Worm (Caenorhabditis elegans) whole organism, L4 larva: ENCODE measurements around the gene Y54G11A.1.

Source experiments
- F26F4.8 ChIP-seq: fragments of 200-800 bp; sonication (Bioruptor generic); conservative IDR thresholded peaks from 2 replicates; pipeline ENCODE4 v1.3.6; 2022; ENCODE audit warnings: missing genetic modification characterization, missing compliant biosample characterization
- F37D6.2 ChIP-seq: sonication (generic microtip); optimal IDR thresholded peaks from 2 replicates; lab custom pipeline; 2016; ENCODE audit warnings: mild to moderate bottlenecking, missing genetic modification characterization, missing compliant biosample characterization
- F49E8.2 ChIP-seq: sonication (generic microtip); optimal IDR thresholded peaks from 2 replicates; lab custom pipeline; 2016; ENCODE audit warnings: missing compliant biosample characterization, mild to moderate bottlenecking, missing genetic modification characterization, borderline replicate concordance
- R02D3.7 ChIP-seq: fragments of 150-350 bp; sonication (generic microtip); optimal IDR thresholded peaks from 3 replicates; lab custom pipeline; 2014; ENCODE audit warnings: missing biosample characterization, missing genetic modification characterization
- Y5F2A.4 ChIP-seq: fragments of 200-800 bp; sonication (Bioruptor generic); optimal IDR thresholded peaks from 2 replicates; lab custom pipeline; 2018; ENCODE audit warnings: mild to moderate bottlenecking, missing genetic modification characterization, missing compliant biosample characterization
- aly-2 ChIP-seq: sonication (generic microtip); optimal IDR thresholded peaks from 2 replicates; lab custom pipeline; 2018; ENCODE audit warnings: missing biosample characterization, missing genetic modification characterization
- ama-1 ChIP-seq: fragments of 150-350 bp; optimal IDR thresholded peaks from 2 replicates; lab custom pipeline; 2014; ENCODE audit warnings: inconsistent platforms, mixed read lengths
- arid-1 ChIP-seq: fragments of 200-800 bp; sonication (Bioruptor generic); conservative IDR thresholded peaks from 2 replicates; pipeline ENCODE4 v1.3.6; 2022; ENCODE audit warnings: missing genetic modification reagents, missing genetic modification characterization, missing compliant biosample characterization
- ceh-20 ChIP-seq: fragments of 200-800 bp; sonication (Bioruptor generic); IDR thresholded peaks from 2 replicates; pipeline ENCODE4 v1.3.6; 2022; ENCODE audit warnings: missing genetic modification reagents, missing genetic modification characterization, missing compliant biosample characterization
- ceh-28 ChIP-seq: fragments of 150-350 bp; optimal IDR thresholded peaks from 2 replicates; lab custom pipeline; 2014; ENCODE audit warnings: missing biosample characterization, missing genetic modification reagents, missing genetic modification characterization
- cey-2 ChIP-seq: sonication (generic microtip); optimal IDR thresholded peaks from 3 replicates; lab custom pipeline; 2017; ENCODE audit warnings: missing genetic modification characterization, mild to moderate bottlenecking, missing compliant biosample characterization, antibody characterized with exemption, borderline replicate concordance; ENCODE audit not compliant: insufficient read depth
- daf-12 ChIP-seq: fragments of 150-350 bp; optimal IDR thresholded peaks from 2 replicates; lab custom pipeline; 2014; ENCODE audit warnings: missing biosample characterization, missing genetic modification reagents, missing genetic modification characterization
- daf-16 ChIP-seq, 3 experiments: sonication (generic microtip); optimal IDR thresholded peaks; 2 replicates each; lab custom pipeline; 2016 to 2017; ENCODE audit warnings: missing genetic modification characterization in 3 of 3, missing genetic modification reagents in 3 of 3, mild to moderate bottlenecking in 2 of 3, missing compliant biosample characterization in 2 of 3, missing biosample characterization in 1 of 3, moderate library complexity in 1 of 3
- daf-19 ChIP-seq: fragments of 200-800 bp; sonication (Bioruptor generic); conservative IDR thresholded peaks from 2 replicates; pipeline ENCODE4 v1.3.6; 2022; ENCODE audit warnings: missing genetic modification characterization, missing compliant biosample characterization
- daf-8 ChIP-seq: fragments of 200-800 bp; sonication (Bioruptor generic); IDR thresholded peaks from 2 replicates; pipeline ENCODE4 v1.3.6; 2022; ENCODE audit warnings: missing genetic modification characterization, missing compliant biosample characterization
- dmd-6 ChIP-seq: fragments of 200-800 bp; sonication (Bioruptor generic); IDR thresholded peaks from 2 replicates; pipeline ENCODE4 v1.3.6; 2022; ENCODE audit warnings: missing genetic modification reagents, missing genetic modification characterization, missing compliant biosample characterization
- duxl-1 ChIP-seq: sonication (generic microtip); optimal IDR thresholded peaks from 2 replicates; lab custom pipeline; 2016; ENCODE audit warnings: mild to moderate bottlenecking, missing genetic modification characterization, moderate library complexity, missing compliant biosample characterization; ENCODE audit not compliant: poor library complexity
- egl-43 ChIP-seq: fragments of 200-800 bp; sonication (Bioruptor generic); IDR thresholded peaks from 2 replicates; pipeline ENCODE4 v1.3.6; 2022; ENCODE audit warnings: missing genetic modification reagents, missing genetic modification characterization, missing compliant biosample characterization
- gei-8 ChIP-seq: fragments of 200-800 bp; sonication (Bioruptor generic); optimal IDR thresholded peaks from 2 replicates; lab custom pipeline; 2018; ENCODE audit warnings: mild to moderate bottlenecking, missing genetic modification characterization, missing compliant biosample characterization
- lim-7 ChIP-seq: fragments of 200-800 bp; sonication (Bioruptor generic); IDR thresholded peaks from 2 replicates; pipeline ENCODE4 v1.3.6; 2022; ENCODE audit warnings: missing genetic modification characterization, missing compliant biosample characterization
- lin-29 ChIP-seq: fragments of 200-800 bp; sonication (Bioruptor generic); IDR thresholded peaks from 2 replicates; pipeline ENCODE4 v1.3.6; 2022; ENCODE audit warnings: missing genetic modification reagents, missing genetic modification characterization, missing compliant biosample characterization
- lin-38 ChIP-seq: fragments of 200-800 bp; sonication (Bioruptor generic); IDR thresholded peaks from 2 replicates; pipeline ENCODE4 v1.3.6; 2022; ENCODE audit warnings: missing genetic modification reagents, missing genetic modification characterization, missing compliant biosample characterization
- lin-39 ChIP-seq: fragments of 150-350 bp; optimal IDR thresholded peaks from 2 replicates; lab custom pipeline; 2014; ENCODE audit warnings: missing biosample characterization, missing genetic modification reagents, missing genetic modification characterization
- lir-3 ChIP-seq: sonication (generic microtip); optimal IDR thresholded peaks from 2 replicates; lab custom pipeline; 2016; ENCODE audit warnings: mild to moderate bottlenecking, missing genetic modification characterization, missing compliant biosample characterization
- lsy-2 ChIP-seq, 2 experiments: fragments of 150-350 bp in 1 of 2; sonication (generic microtip) in 1 of 2; optimal IDR thresholded peaks; 2 replicates each; lab custom pipeline; 2014 to 2017; ENCODE audit warnings: missing biosample characterization in 2 of 2, missing genetic modification characterization in 2 of 2
- madf-5 ChIP-seq, 2 experiments: fragments of 200-800 bp; sonication (Bioruptor generic); IDR thresholded peaks; 2 replicates each; pipeline ENCODE4 v1.3.6; 2022; ENCODE audit warnings: missing compliant biosample characterization in 2 of 2, missing genetic modification characterization in 2 of 2
- mep-1 ChIP-seq: fragments of 150-350 bp; sonication (generic microtip); optimal IDR thresholded peaks from 3 replicates; lab custom pipeline; 2014; ENCODE audit warnings: missing biosample characterization, missing genetic modification characterization
- nhr-10 ChIP-seq: fragments of 150-350 bp; optimal IDR thresholded peaks from 2 replicates; lab custom pipeline; 2014; ENCODE audit warnings: missing biosample characterization, missing genetic modification characterization
- nhr-102 ChIP-seq: sonication (generic microtip); optimal IDR thresholded peaks from 2 replicates; lab custom pipeline; 2016; ENCODE audit warnings: mild to moderate bottlenecking, missing genetic modification characterization, moderate library complexity, missing compliant biosample characterization
- nhr-237 ChIP-seq: sonication (generic microtip); optimal IDR thresholded peaks from 2 replicates; lab custom pipeline; 2017; ENCODE audit warnings: missing biosample characterization, missing genetic modification characterization
- nhr-28 ChIP-seq: fragments of 150-350 bp; optimal IDR thresholded peaks from 2 replicates; lab custom pipeline; 2014; ENCODE audit warnings: missing biosample characterization, missing genetic modification characterization
- nhr-48 ChIP-seq: sonication (generic microtip); optimal IDR thresholded peaks from 2 replicates; lab custom pipeline; 2016; ENCODE audit warnings: mild to moderate bottlenecking, missing genetic modification characterization, missing compliant biosample characterization
- nhr-6 ChIP-seq: fragments of 150-350 bp; optimal IDR thresholded peaks from 2 replicates; lab custom pipeline; 2014; ENCODE audit warnings: missing biosample characterization, missing genetic modification characterization
- nhr-76 ChIP-seq: fragments of 150-350 bp; optimal IDR thresholded peaks from 2 replicates; lab custom pipeline; 2014; ENCODE audit warnings: missing biosample characterization, missing genetic modification characterization
- rbr-2 ChIP-seq: sonication (generic microtip); optimal IDR thresholded peaks from 2 replicates; lab custom pipeline; 2016; ENCODE audit warnings: missing genotype, missing genetic modification characterization, missing compliant biosample characterization
- saeg-2 ChIP-seq: fragments of 200-800 bp; sonication (Bioruptor generic); IDR thresholded peaks from 2 replicates; pipeline ENCODE4 v1.3.6; 2022; ENCODE audit warnings: missing genetic modification reagents, missing genetic modification characterization, missing compliant biosample characterization
- sdz-12 ChIP-seq: fragments of 200-800 bp; sonication (Bioruptor generic); optimal IDR thresholded peaks from 2 replicates; lab custom pipeline; 2018; ENCODE audit warnings: mild to moderate bottlenecking, missing genetic modification characterization, missing compliant biosample characterization
- skn-1 ChIP-seq: fragments of 150-350 bp; optimal IDR thresholded peaks from 2 replicates; lab custom pipeline; 2014; ENCODE audit warnings: missing biosample characterization, missing genetic modification characterization
- snpc-1.2 ChIP-seq: fragments of 200-800 bp; sonication (Bioruptor generic); IDR thresholded peaks from 2 replicates; pipeline ENCODE4 v1.3.6; 2022; ENCODE audit warnings: missing genetic modification reagents, missing genetic modification characterization, missing compliant biosample characterization
- spr-1 ChIP-seq: sonication (generic microtip); optimal IDR thresholded peaks from 2 replicates; lab custom pipeline; 2016; ENCODE audit warnings: mild to moderate bottlenecking, missing genetic modification characterization, missing compliant biosample characterization
- spr-3 ChIP-seq: fragments of 200-800 bp; sonication (Bioruptor generic); optimal IDR thresholded peaks from 2 replicates; lab custom pipeline; 2018; ENCODE audit warnings: mild to moderate bottlenecking, missing genetic modification characterization, missing compliant biosample characterization
- tag-97 ChIP-seq: fragments of 200-800 bp; sonication (Bioruptor generic); IDR thresholded peaks from 2 replicates; pipeline ENCODE4 v1.3.6; 2022; ENCODE audit warnings: missing genetic modification characterization, missing compliant biosample characterization
- tra-1 ChIP-seq: fragments of 200-800 bp; sonication (Bioruptor generic); IDR thresholded peaks from 2 replicates; pipeline ENCODE4 v1.3.6; 2022; ENCODE audit warnings: missing genetic modification reagents, missing genetic modification characterization, missing compliant biosample characterization
- vab-7 ChIP-seq: fragments of 200-800 bp; sonication (Bioruptor generic); IDR thresholded peaks from 2 replicates; pipeline ENCODE4 v1.3.6; 2022; ENCODE audit warnings: missing genetic modification reagents, missing genetic modification characterization, missing compliant biosample characterization
- zag-1 ChIP-seq: fragments of 150-350 bp; optimal IDR thresholded peaks from 2 replicates; lab custom pipeline; 2014; ENCODE audit warnings: missing biosample characterization, missing genetic modification characterization
- zfp-3 ChIP-seq: fragments of 200-800 bp; sonication (Bioruptor generic); conservative IDR thresholded peaks from 2 replicates; pipeline ENCODE4 v1.3.6; 2022; ENCODE audit warnings: missing genetic modification reagents, missing genetic modification characterization, missing compliant biosample characterization
- zip-2 ChIP-seq: fragments of 150-350 bp; optimal IDR thresholded peaks from 2 replicates; lab custom pipeline; 2014; ENCODE audit warnings: missing biosample characterization, missing genetic modification characterization
- ztf-7 ChIP-seq: fragments of 150-350 bp; optimal IDR thresholded peaks from 2 replicates; lab custom pipeline; 2014; ENCODE audit warnings: missing biosample characterization, missing genetic modification characterization

Gene Y54G11A.1

ce11 chrII:14250147-14250965 lies 18.6 kb downstream of the Y54G11A.1 start, which contains the start of gene hmg-1.1 (continued):
- TF ChIP-seq daf-16 (GFP tag; optimal IDR thresholded peaks at IDR 0.05; lab: Kevin White, UChicago) (peak; percentile 9 to 34), daf-16 (tag; optimal IDR thresholded peaks at IDR 0.05; lab: Kevin White, UChicago) (peak; percentile 80), lsy-2 (tag; optimal IDR thresholded peaks at IDR 0.05; lab: Kevin White, UChicago) (peak; percentile 62 to 80), arid-1 (peak; percentile 35; the same call in 1 of the 2 replicates), Y5F2A.4 (no peak), aly-2 (no peak), ceh-28 (tag; lab: Kevin White, UChicago) (no peak), sdz-12 (no peak), lir-3 (no peak), snpc-1.2 (GFP tag; lab: Robert Waterston, UW) (no peak), spr-1 (peak; percentile 43), nhr-237 (tag; lab: Kevin White, UChicago) (no peak), duxl-1 (tag; lab: Kevin White, UChicago) (peak; percentile 42), cey-2 (tag; lab: Kevin White, UChicago) (no peak)

- TF ChIP-seq F37D6.2 = no peak
- TF ChIP-seq Y5F2A.4 = no peak
- TF ChIP-seq F49E8.2 (tag; lab: Kevin White, UChicago) = no peak
- TF ChIP-seq nhr-6 (tag; lab: Kevin White, UChicago) = peak; percentile 42
- peak; percentile 50 for TF ChIP-seq ceh-28 (tag; lab: Kevin White, UChicago)
- no peak for TF ChIP-seq zip-2 (tag; lab: Kevin White, UChicago)
- TF ChIP-seq nhr-102 (tag; lab: Kevin White, UChicago) = no peak
- no peak for TF ChIP-seq saeg-2 (GFP tag; lab: Robert Waterston, UW)
- no peak for TF ChIP-seq gei-8 (GFP tag; lab: Kevin White, UChicago)
- TF ChIP-seq rbr-2 = peak; percentile 64
- no peak for TF ChIP-seq skn-1 (tag; lab: Kevin White, UChicago)
- no peak for TF ChIP-seq daf-12 (tag; lab: Kevin White, UChicago)
- TF ChIP-seq zfp-3 = no peak
- TF ChIP-seq ceh-20 = no peak
- TF ChIP-seq lin-29 (GFP tag; lab: Robert Waterston, UW) = no peak
- no peak for TF ChIP-seq F26F4.8 (GFP tag; lab: Robert Waterston, UW)
- TF ChIP-seq nhr-76 (tag; lab: Kevin White, UChicago) = no peak
- no peak for TF ChIP-seq ztf-7 (tag; lab: Kevin White, UChicago)
- peak; percentile 4 to 54 for TF ChIP-seq lsy-2 (tag; optimal IDR thresholded peaks at IDR 0.05; lab: Kevin White, UChicago)
- no peak for TF ChIP-seq nhr-48
- no peak for TF ChIP-seq egl-43 (GFP tag; lab: Robert Waterston, UW)
- TF ChIP-seq lin-39 (tag; lab: Kevin White, UChicago) = no peak
- no peak for TF ChIP-seq nhr-10 (tag; lab: Kevin White, UChicago)
- TF ChIP-seq lin-38 = no peak
- no peak for TF ChIP-seq vab-7 (GFP tag; lab: Robert Waterston, UW)
- peak; percentile 54 for TF ChIP-seq nhr-28 (tag; lab: Kevin White, UChicago)
- peak; percentile 44 for TF ChIP-seq dmd-6
- TF ChIP-seq nhr-237 (tag; lab: Kevin White, UChicago) = no peak
- TF ChIP-seq lim-7 = no peak
- TF ChIP-seq daf-8 (GFP tag; lab: Robert Waterston, UW) = no peak
- TF ChIP-seq ama-1 = no peak
- peak; percentile 74 for TF ChIP-seq mep-1 (tag; lab: Kevin White, UChicago)
- no peak for TF ChIP-seq duxl-1 (tag; lab: Kevin White, UChicago)
- TF ChIP-seq zag-1 (tag; lab: Kevin White, UChicago) = no peak
- no peak for TF ChIP-seq R02D3.7 (tag; lab: Kevin White, UChicago)
- TF ChIP-seq tra-1 (GFP tag; lab: Robert Waterston, UW) = no peak
- TF ChIP-seq daf-19 (GFP tag; lab: Robert Waterston, UW) = no peak
- TF ChIP-seq spr-3 (GFP tag; lab: Kevin White, UChicago) = no peak
- TF ChIP-seq tag-97 (GFP tag; lab: Robert Waterston, UW) = no peak
- no peak for TF ChIP-seq spr-1
- no peak for TF ChIP-seq madf-5 (GFP tag; IDR thresholded peaks at IDR 0.05; lab: Robert Waterston, UW)
These were observed 19.5 kb downstream of the Y54G11A.1 start for ce11 chrII:14249489-14249888.
